Worm (Caenorhabditis elegans) whole organism, L1 larva: Measurements from ENCODE around the gene C08E8.10.
"Not testable (repeated sequence)": the region's sequence is repeated elsewhere in the genome, so short reads cannot be mapped to it uniquely, and the experiment has no call there.

Experiments used
- Y116A8C.19 ChIP-seq: sonication (generic microtip); optimal IDR thresholded peaks from 2 replicates; lab custom pipeline; 2016; ENCODE audit warnings: missing compliant biosample characterization, missing genetic modification characterization, borderline replicate concordance
- alr-1 ChIP-seq: fragments of 200-800 bp; sonication (Bioruptor generic); optimal IDR thresholded peaks from 2 replicates; lab custom pipeline; 2018; ENCODE audit warnings: borderline replicate concordance, mild to moderate bottlenecking, missing genetic modification characterization, missing compliant biosample characterization
- ama-1 ChIP-seq: fragments of 150-350 bp; optimal IDR thresholded peaks from 2 replicates; lab custom pipeline; 2014
- ceh-63 ChIP-seq: fragments of 200-800 bp; sonication (Bioruptor generic); optimal IDR thresholded peaks from 2 replicates; lab custom pipeline; 2018; ENCODE audit warnings: mild to moderate bottlenecking, missing genetic modification characterization, missing compliant biosample characterization
- ceh-82 ChIP-seq, 3 experiments: fragments of 150-350 bp in 1 of 3; sonication (generic microtip) in 2 of 3; optimal IDR thresholded peaks; 2 replicates each; lab custom pipeline; 2014 to 2017; ENCODE audit warnings: missing biosample characterization in 3 of 3, missing genetic modification characterization in 3 of 3
- ceh-88 ChIP-seq: fragments of 200-800 bp; sonication (Bioruptor generic); IDR thresholded peaks from 2 replicates; pipeline ENCODE4 v1.3.6; 2022; ENCODE audit warnings: missing genetic modification characterization, missing compliant biosample characterization
- dpl-1 ChIP-seq, 3 experiments: fragments of 150-350 bp in 2 of 3; sonication (generic microtip) in 1 of 3; optimal IDR thresholded peaks; 2 replicates each; lab custom pipeline; 2014 to 2017; ENCODE audit warnings: missing biosample characterization in 3 of 3, missing genetic modification characterization in 3 of 3, missing genetic modification reagents in 3 of 3
- efl-1 ChIP-seq, 4 experiments: fragments of 150-350 bp; optimal IDR thresholded peaks in 3 of 4; peaks in 1 of 4; 1 replicate in 1 of 4; 2 replicates in 3 of 4; lab custom pipeline; 2014; ENCODE audit warnings: missing biosample characterization in 2 of 4, missing genetic modification characterization in 2 of 4, missing genetic modification reagents in 2 of 4
- efl-3 ChIP-seq: fragments of 200-800 bp; sonication (Bioruptor generic); optimal IDR thresholded peaks from 2 replicates; lab custom pipeline; 2018; ENCODE audit warnings: mild to moderate bottlenecking, missing genetic modification characterization, missing compliant biosample characterization
- ets-5 ChIP-seq: fragments of 200-800 bp; sonication (Bioruptor generic); IDR thresholded peaks from 2 replicates; pipeline ENCODE4 v1.3.6; 2022; ENCODE audit warnings: missing genetic modification characterization, missing compliant biosample characterization
- hlh-17 ChIP-seq: fragments of 200-800 bp; sonication (Bioruptor generic); optimal IDR thresholded peaks from 2 replicates; lab custom pipeline; 2018; ENCODE audit warnings: missing genetic modification characterization, mild to moderate bottlenecking, missing compliant biosample characterization, moderate library complexity, borderline replicate concordance
- hlh-4 ChIP-seq: sonication (generic microtip); optimal IDR thresholded peaks from 2 replicates; lab custom pipeline; 2016; ENCODE audit warnings: mild to moderate bottlenecking, missing genetic modification characterization, missing compliant biosample characterization
- irx-1 ChIP-seq: sonication (generic microtip); optimal IDR thresholded peaks from 2 replicates; lab custom pipeline; 2016; ENCODE audit warnings: missing genetic modification characterization, missing compliant biosample characterization
- jun-1 ChIP-seq: fragments of 150-350 bp; optimal IDR thresholded peaks from 2 replicates; lab custom pipeline; 2014; ENCODE audit warnings: missing biosample characterization, missing genetic modification reagents, missing genetic modification characterization
- lin-13 ChIP-seq: fragments of 150-350 bp; optimal IDR thresholded peaks from 2 replicates; lab custom pipeline; 2014; ENCODE audit warnings: missing biosample characterization, missing genetic modification reagents, missing genetic modification characterization
- lir-3 ChIP-seq: sonication (generic microtip); optimal IDR thresholded peaks from 2 replicates; lab custom pipeline; 2016; ENCODE audit warnings: mild to moderate bottlenecking, missing genetic modification characterization, moderate library complexity, missing compliant biosample characterization; ENCODE audit not compliant: poor library complexity
- mab-9 ChIP-seq: fragments of 200-800 bp; sonication (Bioruptor generic); IDR thresholded peaks from 2 replicates; pipeline ENCODE4 v1.3.6; 2022; ENCODE audit warnings: missing genetic modification reagents, missing genetic modification characterization, missing compliant biosample characterization
- mdl-1 ChIP-seq, 2 experiments: fragments of 150-350 bp; optimal IDR thresholded peaks; 2 replicates each; lab custom pipeline; 2014 to 2017; ENCODE audit warnings: missing biosample characterization in 2 of 2, missing genetic modification characterization in 2 of 2, inconsistent platforms in 1 of 2
- mef-2 ChIP-seq: fragments of 150-350 bp; optimal IDR thresholded peaks from 2 replicates; lab custom pipeline; 2014; ENCODE audit warnings: missing biosample characterization, missing genetic modification characterization
- mep-1 ChIP-seq: fragments of 150-350 bp; optimal IDR thresholded peaks from 2 replicates; lab custom pipeline; 2014; ENCODE audit warnings: missing biosample characterization, missing genetic modification characterization
- nhr-11 ChIP-seq: fragments of 150-350 bp; optimal IDR thresholded peaks from 2 replicates; lab custom pipeline; 2014; ENCODE audit warnings: missing biosample characterization, missing genetic modification characterization
- nhr-20 ChIP-seq: sonication (generic microtip); optimal IDR thresholded peaks from 2 replicates; lab custom pipeline; 2016; ENCODE audit warnings: mild to moderate bottlenecking, missing genetic modification characterization, missing compliant biosample characterization
- nhr-47 ChIP-seq: sonication (generic microtip); optimal IDR thresholded peaks from 2 replicates; lab custom pipeline; 2016; ENCODE audit warnings: mild to moderate bottlenecking, missing genetic modification characterization, moderate library complexity, missing compliant biosample characterization
- nhr-84 ChIP-seq: sonication (generic microtip); optimal IDR thresholded peaks from 2 replicates; lab custom pipeline; 2017; ENCODE audit warnings: missing biosample characterization, missing genetic modification characterization
- pax-3 ChIP-seq: fragments of 200-800 bp; sonication (Bioruptor generic); optimal IDR thresholded peaks from 2 replicates; lab custom pipeline; 2018; ENCODE audit warnings: mild to moderate bottlenecking, missing genetic modification characterization, moderate library complexity, missing compliant biosample characterization
- pqm-1 ChIP-seq: sonication (generic microtip); optimal IDR thresholded peaks from 3 replicates; lab custom pipeline; 2017; ENCODE audit warnings: missing biosample characterization, missing genetic modification characterization
- skn-1 ChIP-seq: fragments of 150-350 bp; optimal IDR thresholded peaks from 2 replicates; lab custom pipeline; 2014; ENCODE audit warnings: missing biosample characterization, missing genetic modification characterization
- snpc-4 ChIP-seq: fragments of 150-350 bp; optimal IDR thresholded peaks from 2 replicates; lab custom pipeline; 2014; ENCODE audit warnings: missing biosample characterization, missing genetic modification characterization
- tbx-2 ChIP-seq: sonication (generic microtip); optimal IDR thresholded peaks from 2 replicates; lab custom pipeline; 2016; ENCODE audit warnings: missing genetic modification characterization, missing compliant biosample characterization
- tlp-1 ChIP-seq: fragments of 150-350 bp; optimal IDR thresholded peaks from 2 replicates; lab custom pipeline; 2014; ENCODE audit warnings: missing biosample characterization, missing genetic modification characterization
- unc-30 ChIP-seq: sonication (generic microtip); optimal IDR thresholded peaks from 2 replicates; lab custom pipeline; 2017; ENCODE audit warnings: missing biosample characterization, missing genetic modification characterization
- unc-62 ChIP-seq: fragments of 150-350 bp; optimal IDR thresholded peaks from 2 replicates; lab custom pipeline; 2014; ENCODE audit warnings: missing biosample characterization, missing genetic modification reagents, missing genetic modification characterization
- xbp-1 ChIP-seq: sonication (generic microtip); optimal IDR thresholded peaks from 2 replicates; lab custom pipeline; 2016; ENCODE audit warnings: missing genetic modification characterization, missing compliant biosample characterization
- zag-1 ChIP-seq: fragments of 150-350 bp; optimal IDR thresholded peaks from 2 replicates; lab custom pipeline; 2014; ENCODE audit warnings: missing biosample characterization, missing genetic modification characterization
- zip-4 ChIP-seq: fragments of 200-800 bp; sonication (Bioruptor generic); optimal IDR thresholded peaks from 2 replicates; lab custom pipeline; 2018; ENCODE audit warnings: mild to moderate bottlenecking, missing genetic modification characterization, moderate library complexity, missing compliant biosample characterization
- ztf-11 ChIP-seq, 2 experiments: sonication (generic microtip); optimal IDR thresholded peaks; 2 replicates each; lab custom pipeline; 2016 to 2017; ENCODE audit warnings: missing genetic modification characterization in 2 of 2, missing biosample characterization in 1 of 2, missing compliant biosample characterization in 1 of 2

C08E8.10 gene

ce11 chrV:18318312-18318711 lies 21.4 kb downstream of the C08E8.10 start, which contains the start of gene fbxb-119:
TSS of gene fbxb-119 (plus strand) at chrV:18318612.
- TF ChIP-seq lir-3 (tag; lab: Kevin White, UChicago) = no peak
- TF ChIP-seq ets-5 (GFP tag; lab: Robert Waterston, UW) = no peak
- TF ChIP-seq, all 84 proteins: peak for 0

- TF ChIP-seq efl-3 (GFP tag; lab: Kevin White, UChicago); nhr-11 (tag; lab: Kevin White, UChicago); pax-3 (tag; lab: Kevin White, UChicago): not testable (repeated sequence)
Measured at ce11 chrV:18302414-18302813, 37.3 kb downstream of the C08E8.10 start, which contains the start of gene Y51A2A.6. TSS of gene Y51A2A.6 (plus strand) at chrV:18302714.

- TF ChIP-seq nhr-84 (tag; lab: Kevin White, UChicago) (no peak), unc-62 (GFP tag; lab: Kevin White, UChicago) (no peak), jun-1 (tag; lab: Kevin White, UChicago) (no peak), mef-2 (tag; lab: Kevin White, UChicago) (no peak), zip-4 (GFP tag; lab: Kevin White, UChicago) (no peak), efl-3 (GFP tag; lab: Kevin White, UChicago) (no peak), xbp-1 (no peak)
Measured at ce11 chrV:18299313-18299712, 40.4 kb downstream of the C08E8.10 start.

ce11 chrV:18298506-18298905 lies 41.2 kb downstream of the C08E8.10 start, which contains the start of gene Y51A2A.5:
TSS of gene Y51A2A.5 (plus strand) at chrV:18298806.
- no peak for TF ChIP-seq ceh-88 (GFP tag; lab: Robert Waterston, UW)
- no peak for TF ChIP-seq ztf-11 (tag; optimal IDR thresholded peaks at IDR 0.05; lab: Kevin White, UChicago)
- TF ChIP-seq ceh-82 (tag; optimal IDR thresholded peaks at IDR 0.05; lab: Kevin White, UChicago) = no peak
- no peak for TF ChIP-seq lin-13 (GFP tag; lab: Kevin White, UChicago)
- TF ChIP-seq Y116A8C.19 = no peak
- TF ChIP-seq unc-30 = no peak

ce11 chrV:18292295-18292694 lies 47.4 kb downstream of the C08E8.10 start, which contains the start of gene Y51A2A.12:
TSS of gene Y51A2A.12 (plus strand) at chrV:18292595.
- TF ChIP-seq mep-1 (tag; lab: Kevin White, UChicago) (no peak), tlp-1 (no peak), pqm-1 (tag; lab: Kevin White, UChicago) (no peak), mab-9 (GFP tag; lab: Robert Waterston, UW) (no peak), irx-1 (tag; lab: Kevin White, UChicago) (no peak), pax-3 (tag; lab: Kevin White, UChicago) (no peak), ceh-63 (GFP tag; lab: Kevin White, UChicago) (no peak), skn-1 (tag; lab: Kevin White, UChicago) (no peak), alr-1 (tag; lab: Kevin White, UChicago) (no peak), zag-1 (tag; lab: Kevin White, UChicago) (no peak), snpc-4 (tag; lab: Kevin White, UChicago) (no peak), nhr-20 (tag; lab: Kevin White, UChicago) (no peak), hlh-4 (tag; lab: Kevin White, UChicago) (no peak), ama-1 (lab: Kevin White, UChicago) (no peak), tbx-2 (no peak), jun-1 (tag; lab: Kevin White, UChicago) (no peak), hlh-17 (GFP tag; lab: Kevin White, UChicago) (no peak), unc-30 (no peak)
- TF ChIP-seq, all 84 proteins: peak for 0

- TF ChIP-seq mdl-1 (tag; optimal IDR thresholded peaks at IDR 0.05; lab: Kevin White, UChicago) (no peak), nhr-47 (tag; lab: Kevin White, UChicago) (no peak), dpl-1 (GFP tag; optimal IDR thresholded peaks at IDR 0.05; lab: Kevin White, UChicago) (no peak), unc-62 (GFP tag; lab: Kevin White, UChicago) (no peak), efl-1 (optimal IDR thresholded peaks at IDR 0.05; lab: Kevin White, UChicago) (no peak), efl-1 (GFP tag; optimal IDR thresholded peaks at IDR 0.05 in 1 of 2; lab: Kevin White, UChicago) (peak in 1 of 2 experiments; percentile 38)
Measured at ce11 chrV:18290642-18291041, 49.1 kb downstream of the C08E8.10 start, which contains the start of gene Y51A2A.4. TSS of gene Y51A2A.4 (plus strand) at chrV:18290942.
